Fruit fly (Drosophila melanogaster) whole organism, wandering third instar larva: ENCODE measurements around the gene meng.

ENCODE experiments used
- CG32264 ChIP-seq: fragments of 200-800 bp; sonication (Bioruptor generic); optimal IDR thresholded peaks from 2 replicates; lab custom pipeline; 2016; ENCODE audit warnings: missing biosample characterization, missing genetic modification characterization
- Hr78 ChIP-seq: fragments of >200 bp; optimal IDR thresholded peaks from 2 replicates; lab custom pipeline; 2017; ENCODE audit warnings: missing biosample characterization, missing genetic modification characterization
- Hr83 ChIP-seq: fragments of 200-300 bp; sonication (Bioruptor generic); optimal IDR thresholded peaks from 2 replicates; lab custom pipeline; 2016; ENCODE audit warnings: missing biosample characterization, mild to moderate bottlenecking, missing genetic modification characterization, moderate library complexity; ENCODE audit not compliant: poor library complexity, severe bottlenecking
- Jra ChIP-seq: sonication (Bioruptor generic); optimal IDR thresholded peaks from 2 replicates; lab custom pipeline; 2016; ENCODE audit warnings: missing biosample characterization, missing genetic modification characterization
- OdsH ChIP-seq: fragments of 200-800 bp; sonication (Bioruptor generic); optimal IDR thresholded peaks from 2 replicates; lab custom pipeline; 2016; ENCODE audit warnings: missing biosample characterization, mild to moderate bottlenecking, missing genetic modification characterization
- br ChIP-seq: fragments of 200-800 bp; sonication (Bioruptor generic); optimal IDR thresholded peaks from 2 replicates; lab custom pipeline; 2016; ENCODE audit warnings: missing biosample characterization, missing genetic modification characterization
- fru ChIP-seq: fragments of 200-800 bp; sonication (Bioruptor generic); optimal IDR thresholded peaks from 3 replicates; lab custom pipeline; 2016; ENCODE audit warnings: missing biosample characterization, mild to moderate bottlenecking, missing genetic modification characterization
- h ChIP-seq: fragments of 200-800 bp; sonication (Bioruptor generic); optimal IDR thresholded peaks from 3 replicates; lab custom pipeline; 2016; ENCODE audit warnings: missing biosample characterization, mild to moderate bottlenecking, missing genetic modification characterization
- jim ChIP-seq: fragments of 175-275, 200-325 bp; sonication (Bioruptor generic); optimal IDR thresholded peaks from 2 replicates; lab custom pipeline; 2016; ENCODE audit warnings: missing biosample characterization, mild to moderate bottlenecking, missing genetic modification characterization
- sage ChIP-seq: fragments of 200-800 bp; sonication (Bioruptor generic); optimal IDR thresholded peaks from 2 replicates; lab custom pipeline; 2016; ENCODE audit warnings: missing biosample characterization, mild to moderate bottlenecking, missing genetic modification characterization
- sv ChIP-seq: fragments of 200-800 bp; sonication (Bioruptor generic); optimal IDR thresholded peaks from 3 replicates; lab custom pipeline; 2016; ENCODE audit warnings: missing biosample characterization, missing genetic modification characterization
- woc ChIP-seq: sonication (Bioruptor generic); optimal IDR thresholded peaks from 2 replicates; lab custom pipeline; 2016; ENCODE audit warnings: missing biosample characterization, mild to moderate bottlenecking, missing genetic modification characterization

meng gene

dm6 chr2L:6802740-6803139 is 60.4 kb downstream of the meng start, which contains the start of the genes CG17377 and Daao2:
Gene CG17377 (minus strand): TSS chr2L:6802840.
Gene Daao2 (plus strand): TSS chr2L:6803011.
- no peak for TF ChIP-seq Hr83 (GFP tag; lab: Kevin White, UChicago)
- no peak for TF ChIP-seq CG32264 (GFP tag; lab: Kevin White, UChicago)
- no peak for TF ChIP-seq br (GFP tag; lab: Kevin White, UChicago)
- no peak for TF ChIP-seq fru (GFP tag; lab: Kevin White, UChicago)
- no peak for TF ChIP-seq jim (GFP tag; lab: Kevin White, UChicago)
- TF ChIP-seq sage (GFP tag; lab: Kevin White, UChicago) = no peak
- TF ChIP-seq h = no peak
- no peak for TF ChIP-seq Jra (GFP tag; lab: Kevin White, UChicago)
- no peak for TF ChIP-seq Hr78 (GFP tag; lab: Kevin White, UChicago)
- no peak for TF ChIP-seq OdsH
- no peak for TF ChIP-seq woc
- no peak for TF ChIP-seq sv (GFP tag; lab: Kevin White, UChicago)
